Fruit fly (Drosophila melanogaster) Kc167 (cell line): ENCODE data around the gene CG12481.

ENCODE experiments used
- Myc ChIP-seq: fragments of >200 bp; optimal IDR thresholded peaks from 2 replicates; lab custom pipeline; 2017; ENCODE audit warnings: missing external identifiers
- Sin3A ChIP-seq: fragments of >200 bp; optimal IDR thresholded peaks from 2 replicates; lab custom pipeline; 2018; ENCODE audit warnings: missing external identifiers
- h ChIP-seq: fragments of >200 bp; optimal IDR thresholded peaks from 3 replicates; lab custom pipeline; 2018; ENCODE audit warnings: missing external identifiers
- insv ChIP-seq: fragments of >200 bp; optimal IDR thresholded peaks from 3 replicates; lab custom pipeline; 2018; ENCODE audit warnings: missing external identifiers
- psq ChIP-seq: fragments of >200 bp; optimal IDR thresholded peaks from 2 replicates; lab custom pipeline; 2017; ENCODE audit warnings: missing external identifiers
- ttk ChIP-seq: sonication (Bioruptor generic); optimal IDR thresholded peaks from 2 replicates; lab custom pipeline; 2017; ENCODE audit warnings: missing external identifiers

CG12481 gene

DNA sequence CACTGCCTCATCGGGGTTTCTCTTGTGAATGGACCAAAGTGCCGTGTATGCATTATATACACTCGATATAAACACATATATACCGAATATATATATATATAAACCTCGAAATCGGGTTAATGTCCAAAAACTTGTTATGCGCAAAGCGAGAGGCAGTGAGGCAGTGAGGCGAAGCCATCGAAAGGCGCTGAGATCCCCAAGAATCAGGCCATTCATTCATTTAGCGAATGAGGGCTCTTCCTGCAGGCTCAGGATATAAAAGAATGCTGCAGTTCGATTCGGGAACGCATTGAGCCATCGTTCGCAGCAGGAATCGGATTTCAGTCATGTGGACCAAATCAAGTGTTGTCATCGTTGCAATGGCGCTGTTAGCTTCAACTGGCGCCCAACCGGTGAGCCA is at the start of gene CG12481:
Gene CG12481 (plus strand): TSS at position 301 of the 400 bp plus-strand sequence.
- TF ChIP-seq Myc (lab: Kevin White, UChicago), result no peak

DNA sequence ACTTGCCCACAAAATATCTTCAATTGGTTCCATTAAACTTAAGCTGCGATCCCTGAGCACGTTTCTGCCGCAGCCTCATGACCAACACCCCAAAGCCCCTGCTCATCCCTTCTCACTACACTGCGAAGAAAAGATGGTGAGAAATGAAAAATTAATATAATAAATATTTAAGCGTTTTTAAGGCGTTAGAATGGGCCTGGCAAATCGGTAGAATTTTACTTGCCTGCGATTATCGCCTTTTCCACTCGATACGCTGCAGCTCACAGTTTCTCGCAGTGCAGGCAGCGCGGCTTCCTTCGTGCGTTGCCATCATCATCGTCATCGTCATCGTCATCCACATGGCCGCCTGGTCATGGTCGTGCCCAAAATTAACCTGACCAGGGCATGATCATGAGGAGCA is 38.9 kb upstream of the CG12481 start:
- TF ChIP-seq psq (lab: Kevin White, UChicago) (no peak), Myc (lab: Kevin White, UChicago) (no peak), ttk (lab: Kevin White, UChicago) (no peak), insv (no peak), h (no peak), Sin3A (lab: Kevin White, UChicago) (no peak)

DNA sequence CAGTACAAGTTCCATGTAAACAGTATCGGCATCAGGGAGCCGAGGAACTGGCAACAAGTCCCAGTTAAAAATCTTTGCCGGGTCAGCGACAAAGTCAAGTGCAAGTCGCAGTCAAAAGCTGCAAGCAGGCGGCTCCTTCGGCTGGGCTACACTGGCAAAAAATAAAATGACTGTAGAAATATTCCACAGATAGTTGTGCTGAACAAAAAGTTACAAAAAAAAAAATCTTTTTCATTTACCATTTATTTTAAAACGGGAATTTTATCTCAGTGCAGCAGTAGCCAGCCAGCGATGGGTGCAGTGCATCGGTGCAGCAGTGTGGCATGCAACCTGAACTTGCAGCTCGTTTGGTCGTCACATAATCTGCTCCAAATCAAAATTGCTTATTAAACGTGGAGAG is 37.7 kb upstream of the CG12481 start:
- TF ChIP-seq Sin3A (lab: Kevin White, UChicago) (no peak), Myc (lab: Kevin White, UChicago) (no peak), ttk (lab: Kevin White, UChicago) (no peak), insv (no peak), h (no peak), psq (lab: Kevin White, UChicago) (no peak)

DNA sequence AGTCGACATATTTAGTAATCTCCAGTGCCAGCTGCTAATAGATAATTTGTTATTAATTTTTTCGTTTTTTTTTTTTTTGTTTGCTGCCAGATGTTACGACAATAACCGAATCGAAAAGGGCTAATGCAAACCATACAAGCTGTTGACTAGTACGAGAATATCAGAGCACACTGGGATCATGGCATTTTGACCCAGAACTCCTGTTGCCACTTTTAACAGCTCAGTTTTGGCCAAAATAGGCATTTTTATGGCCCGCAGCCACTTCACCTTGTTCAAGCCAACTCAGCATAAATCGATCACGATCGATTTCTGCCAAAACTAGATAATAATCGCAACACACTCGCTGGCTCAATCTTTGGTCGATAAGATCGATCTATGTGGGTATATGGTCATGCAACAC is 35.1 kb upstream of the CG12481 start, which contains the start of gene CG12479:
Gene CG12479 (minus strand): TSS at position 101 of the 400 bp plus-strand sequence.
- TF ChIP-seq Myc (lab: Kevin White, UChicago) (no peak), ttk (lab: Kevin White, UChicago) (no peak), h (no peak), psq (lab: Kevin White, UChicago) (no peak), insv (no peak), Sin3A (lab: Kevin White, UChicago) (no peak)

DNA sequence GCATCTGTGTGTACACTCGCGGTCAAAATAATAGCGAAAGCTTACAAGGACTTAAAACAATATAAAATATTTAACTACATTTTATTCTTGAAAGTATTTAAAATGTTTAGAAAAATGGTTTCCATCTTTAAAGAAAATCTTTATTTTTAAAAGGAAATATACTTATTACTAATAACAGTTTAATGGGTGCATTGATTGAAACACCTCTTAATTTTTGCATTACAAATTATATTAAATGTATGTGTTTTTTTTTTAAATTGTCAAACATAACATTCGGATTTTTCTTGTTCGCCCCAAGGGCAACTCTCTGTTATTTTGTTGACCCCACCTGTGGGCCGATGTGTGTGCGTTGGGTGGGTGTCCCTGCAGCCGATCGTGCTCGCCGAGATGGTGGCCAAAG is 33.4 kb upstream of the CG12481 start:
- TF ChIP-seq h (no peak), psq (lab: Kevin White, UChicago) (no peak), insv (no peak), Sin3A (lab: Kevin White, UChicago) (no peak), ttk (lab: Kevin White, UChicago) (no peak), Myc (lab: Kevin White, UChicago) (no peak)

DNA sequence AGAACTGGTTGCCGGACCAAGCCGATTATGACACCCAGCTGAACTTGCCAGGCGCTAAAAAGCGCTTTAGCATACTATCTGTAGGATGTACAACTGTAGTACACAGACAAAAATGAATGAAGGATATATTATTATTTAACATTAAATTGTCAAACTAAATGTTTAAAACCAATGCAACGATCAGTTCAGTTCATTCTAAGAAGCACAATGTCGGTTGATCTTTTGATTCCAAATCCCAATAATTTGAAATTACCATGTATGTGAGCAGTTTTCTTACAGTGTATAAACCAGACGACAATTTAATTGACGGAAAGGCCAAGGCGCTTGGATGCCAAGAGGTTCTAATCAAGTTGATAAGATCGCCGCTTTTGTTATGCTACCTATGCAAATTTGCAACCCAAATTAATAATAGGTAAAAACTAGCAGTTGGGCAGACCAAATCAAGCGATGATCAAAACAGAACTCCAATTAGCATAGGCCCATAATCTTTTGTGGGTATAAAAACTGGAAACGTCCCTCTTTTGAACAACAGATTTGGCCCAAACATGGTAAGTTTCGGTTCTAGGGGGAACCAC is 17.9 kb upstream of the CG12481 start, which contains the start of gene CG12480:
Gene CG12480 (plus strand): TSS at position 525 of the 575 bp plus-strand sequence.
- no peak for TF ChIP-seq Myc (lab: Kevin White, UChicago)
- no peak for TF ChIP-seq insv
- TF ChIP-seq psq (lab: Kevin White, UChicago), result no peak
- no peak for TF ChIP-seq ttk (lab: Kevin White, UChicago)
- no peak for TF ChIP-seq h
- no peak for TF ChIP-seq Sin3A (lab: Kevin White, UChicago)

DNA sequence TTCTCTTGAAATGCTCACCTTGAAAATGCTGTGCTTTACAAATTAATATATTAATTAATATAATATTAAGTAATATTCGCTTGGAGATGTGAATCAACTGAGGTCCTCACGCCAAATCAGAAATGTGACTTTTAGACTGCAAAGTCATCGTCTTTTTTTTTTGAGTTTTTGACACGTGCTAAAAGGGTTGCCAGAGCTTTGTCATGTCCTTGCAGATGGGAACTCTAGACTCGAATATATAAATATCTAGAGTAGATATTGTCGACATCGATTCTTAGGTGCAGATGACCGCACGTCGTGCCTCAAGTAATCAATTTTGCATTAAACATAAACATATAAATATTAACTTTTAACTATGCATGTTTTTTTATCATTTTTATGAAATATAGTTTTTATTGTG is 14.5 kb upstream of the CG12481 start, which contains the start of gene betaNACtes1:
Gene betaNACtes1 (minus strand): TSS at position 101 of the 400 bp plus-strand sequence.
- TF ChIP-seq h (no peak), Sin3A (lab: Kevin White, UChicago) (no peak), ttk (lab: Kevin White, UChicago) (no peak), psq (lab: Kevin White, UChicago) (no peak), insv (no peak), Myc (lab: Kevin White, UChicago) (no peak)

DNA sequence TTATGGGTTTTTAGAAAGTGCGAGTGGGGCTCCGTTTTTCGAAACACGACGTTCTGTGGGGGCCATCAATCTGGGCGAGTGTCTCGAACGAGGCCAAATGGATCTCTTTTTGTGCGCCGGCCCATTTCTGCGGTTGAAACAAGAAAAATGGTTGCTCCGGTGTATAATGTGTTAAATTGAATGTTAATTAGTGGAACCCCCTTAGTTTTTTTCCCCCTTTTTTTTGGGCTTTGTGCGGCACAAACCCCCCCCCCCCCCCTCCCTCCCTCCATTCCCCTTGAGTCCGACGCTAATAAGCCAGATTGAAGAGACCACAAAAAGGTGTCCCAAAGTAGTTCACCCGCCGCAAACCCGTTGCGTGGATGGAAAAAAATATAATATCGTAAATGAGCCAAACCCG is 13.4 kb upstream of the CG12481 start:
- TF ChIP-seq insv (no peak), Myc (lab: Kevin White, UChicago) (no peak), ttk (lab: Kevin White, UChicago) (no peak), Sin3A (lab: Kevin White, UChicago) (no peak), h (no peak), psq (lab: Kevin White, UChicago) (no peak)

DNA sequence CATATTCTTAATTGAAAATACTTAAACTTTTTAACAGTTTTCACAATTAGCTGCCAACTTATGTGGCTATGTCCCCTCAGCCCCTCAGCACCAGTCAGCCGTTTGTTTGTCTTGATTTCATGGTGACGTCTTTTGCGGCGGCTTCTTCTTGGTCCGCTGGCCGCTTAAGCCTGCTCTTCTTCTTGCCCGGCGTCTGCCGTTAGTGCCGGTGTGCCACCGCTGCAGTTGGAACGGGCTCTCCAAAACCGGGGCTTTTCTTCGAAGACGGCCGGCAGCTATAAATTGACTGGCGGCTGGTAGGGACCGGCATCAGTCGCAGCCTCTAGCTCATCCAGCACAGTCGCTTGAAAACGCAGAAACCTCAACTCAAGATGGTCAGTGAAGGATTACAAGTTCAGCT is 12.6 kb upstream of the CG12481 start, which contains the start of gene CG1368:
Gene CG1368 (plus strand): TSS at position 301 of the 400 bp plus-strand sequence.
- TF ChIP-seq Sin3A (lab: Kevin White, UChicago) (no peak), h (no peak), Myc (lab: Kevin White, UChicago) (no peak), psq (lab: Kevin White, UChicago) (no peak)

DNA sequence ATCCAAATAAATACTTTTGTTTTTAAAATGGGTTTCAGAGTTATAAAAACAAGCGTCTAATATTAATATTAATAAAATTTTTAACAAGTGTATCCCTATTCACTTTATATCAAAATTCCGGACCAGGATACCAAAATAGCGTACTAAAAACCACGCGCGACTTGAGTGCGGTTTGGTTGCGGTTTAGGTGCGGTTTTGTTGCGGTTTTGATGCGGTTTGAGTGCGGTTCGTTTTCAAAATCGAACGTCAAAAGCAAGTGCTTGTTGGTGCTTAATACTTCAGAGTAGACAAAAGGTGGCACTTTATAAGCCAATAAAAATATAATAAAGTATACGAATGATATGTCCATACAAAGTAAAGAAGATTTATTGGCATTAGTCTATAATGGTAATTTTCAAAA is 11.4 kb upstream of the CG12481 start:
- TF ChIP-seq Myc (lab: Kevin White, UChicago) (no peak), h (no peak), psq (lab: Kevin White, UChicago) (no peak), ttk (lab: Kevin White, UChicago) (no peak), insv (no peak), Sin3A (lab: Kevin White, UChicago) (no peak)

DNA sequence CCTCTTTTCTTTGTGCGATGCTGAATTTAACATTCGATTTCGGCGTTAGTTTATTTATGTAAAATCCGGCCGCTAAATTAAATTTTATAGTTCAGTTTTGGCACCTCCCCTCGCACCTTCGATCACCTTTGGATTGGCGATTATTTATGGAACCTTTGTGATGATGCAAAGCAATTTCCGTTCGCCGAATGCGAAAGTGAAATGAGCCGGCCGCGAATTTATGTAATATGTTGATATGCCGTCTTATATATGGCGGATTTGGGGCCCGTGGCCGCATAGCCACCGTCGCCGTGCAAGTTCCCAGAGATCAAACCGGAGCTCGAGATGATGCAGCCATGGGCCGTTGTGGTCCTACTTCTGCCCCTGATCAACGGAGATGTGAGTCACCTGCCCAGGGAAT is 10.4 kb upstream of the CG12481 start, which contains the start of gene CG11581:
Gene CG11581 (plus strand): TSS at position 301 of the 400 bp plus-strand sequence.
- TF ChIP-seq Myc (lab: Kevin White, UChicago), result no peak

DNA sequence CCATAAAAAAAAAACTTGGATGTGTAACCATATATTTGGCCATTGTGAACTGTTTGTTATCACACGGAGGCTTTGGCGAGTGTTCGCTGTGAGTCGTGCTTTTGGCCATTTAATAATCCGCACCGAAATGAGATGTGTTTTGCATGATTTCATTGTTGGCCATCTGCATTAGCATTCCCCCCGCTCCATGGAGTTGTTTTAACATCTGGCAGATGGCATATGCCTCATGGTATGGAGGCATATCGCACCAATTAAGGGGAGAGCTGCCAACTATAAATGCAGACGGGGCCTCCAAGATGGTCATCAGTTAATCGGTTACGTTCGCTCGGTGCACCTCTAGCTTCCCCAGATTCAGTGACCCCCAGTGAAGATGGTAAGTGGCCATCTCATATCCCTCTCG is 6.3 kb upstream of the CG12481 start, which contains the start of gene CG11584:
Gene CG11584 (plus strand): TSS at position 301 of the 400 bp plus-strand sequence.
- no peak for TF ChIP-seq h
- no peak for TF ChIP-seq ttk (lab: Kevin White, UChicago)
- no peak for TF ChIP-seq Myc (lab: Kevin White, UChicago)
- TF ChIP-seq Sin3A (lab: Kevin White, UChicago), result no peak
- TF ChIP-seq insv, result no peak
- TF ChIP-seq psq (lab: Kevin White, UChicago), result no peak

DNA sequence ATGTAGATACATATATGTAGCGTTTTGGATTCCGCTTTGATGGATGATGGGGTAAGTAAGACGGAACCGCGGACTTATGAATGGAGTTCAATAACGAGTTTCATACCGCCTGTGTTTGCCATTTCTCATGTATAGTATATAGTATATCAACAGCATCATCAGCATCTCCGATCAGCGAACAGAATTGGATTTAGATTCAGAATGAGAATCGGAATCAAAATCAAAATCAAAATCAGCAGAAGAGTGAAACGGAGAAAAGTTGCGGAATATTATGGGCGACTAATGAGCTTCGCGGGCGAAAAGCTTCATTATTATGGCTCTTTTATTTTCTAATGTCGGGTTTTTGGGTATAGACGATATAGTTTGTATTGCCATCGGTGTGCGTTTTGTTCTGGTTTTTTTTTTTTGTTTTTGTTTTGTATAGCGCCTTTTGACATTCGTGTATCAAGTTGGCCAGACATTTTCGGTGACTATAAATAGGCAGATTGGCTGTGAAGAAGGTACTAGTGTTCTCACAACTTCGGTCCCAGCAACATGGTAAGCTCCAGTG is 2.9 kb upstream of the CG12481 start, which contains the start of gene CG32603:
Gene CG32603 (plus strand): TSS at position 500 of the 550 bp plus-strand sequence.
- TF ChIP-seq insv, result no peak
- TF ChIP-seq Sin3A (lab: Kevin White, UChicago), result no peak
- no peak for TF ChIP-seq psq (lab: Kevin White, UChicago)
- TF ChIP-seq Myc (lab: Kevin White, UChicago), result no peak
- TF ChIP-seq h, result no peak
- no peak for TF ChIP-seq ttk (lab: Kevin White, UChicago)
